Fruit fly (Drosophila melanogaster) Kc167 (cell line): ENCODE results near the gene Shc.

Experiments used
- Myc ChIP-seq: fragments of >200 bp; optimal IDR thresholded peaks from 2 replicates; lab custom pipeline; 2017; ENCODE audit warnings: missing external identifiers
- psq ChIP-seq: fragments of >200 bp; optimal IDR thresholded peaks from 2 replicates; lab custom pipeline; 2017; ENCODE audit warnings: missing external identifiers

- TF ChIP-seq Myc (lab: Kevin White, UChicago) (no peak), psq (lab: Kevin White, UChicago) (no peak)
Measured at dm6 chr3L:9425838-9426237, 972 bp upstream of the Shc start.
